Fruit fly (Drosophila melanogaster): Measurements from ENCODE around the gene Slc25A46b.

The Slc25A46b gene

DNA sequence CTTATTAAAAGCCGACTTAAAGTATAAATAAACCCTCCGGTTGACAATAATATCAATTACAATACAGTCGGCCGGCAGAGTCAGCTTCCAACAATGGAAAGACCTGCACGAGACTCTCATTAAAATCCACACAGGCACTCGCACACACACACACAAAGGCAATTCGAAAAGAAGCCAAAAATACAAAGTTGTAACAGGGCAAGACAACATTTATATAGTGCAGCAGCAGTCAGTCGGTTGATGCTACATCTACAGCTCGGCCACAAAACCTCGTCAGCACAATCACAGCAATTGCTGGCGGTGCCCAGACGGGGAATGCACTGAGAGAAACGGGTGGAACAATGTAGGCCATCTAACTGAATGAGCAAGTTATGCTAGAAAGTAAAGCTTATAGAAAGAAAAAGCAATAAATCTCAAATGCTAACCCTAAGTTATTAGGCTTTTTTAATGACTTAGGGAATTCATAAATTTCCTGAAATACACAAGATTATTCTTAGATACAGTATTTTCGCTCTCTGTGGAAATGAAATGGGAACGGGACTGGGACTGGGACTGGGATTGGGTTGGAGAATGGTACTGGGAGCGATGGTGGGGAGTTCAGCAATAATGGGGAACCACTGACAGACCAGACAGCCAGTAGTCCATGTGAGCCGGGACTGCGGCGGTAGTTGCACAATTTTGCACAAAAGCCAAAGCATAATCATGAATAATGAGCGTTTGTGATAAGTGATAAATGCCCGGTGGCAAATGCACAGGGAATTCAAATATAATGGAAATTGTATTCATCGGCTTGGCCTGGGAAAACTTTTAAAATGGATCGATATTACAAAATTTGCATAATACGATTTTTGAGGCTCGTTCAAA is 25.2 kb downstream of the Slc25A46b start (continued):
- TF ChIP-seq shn (GFP tag; optimal IDR thresholded peaks at IDR 0.05) (peak; percentile 7), YL-1 (GFP tag; optimal IDR thresholded peaks at IDR 0.05) (no peak), CG8765 (GFP tag; IDR thresholded peaks at IDR 0.05) (0 out of 2 replicates have a peak, but pooled peaks have one; percentile 24), Dbx (GFP tag; IDR thresholded peaks at IDR 0.05) (0 out of 3 replicates have a peak, but pooled peaks have one; percentile 10), CG1602 (GFP tag; optimal IDR thresholded peaks at IDR 0.05) (peak; percentile 26), CG18619 (GFP tag; optimal IDR thresholded peaks at IDR 0.05) (no peak), unc-4 (GFP tag; IDR thresholded peaks at IDR 0.05; ENCODE audit: partially characterized antibody) (no peak), gro (GFP tag; optimal IDR thresholded peaks at IDR 0.05) (peak; percentile 15), dmrt99B (tag; optimal IDR thresholded peaks at IDR 0.05) (peak; percentile 70), gsb-n (tag; optimal IDR thresholded peaks at IDR 0.05) (no peak), Aef1 (GFP tag; IDR thresholded peaks at IDR 0.05) (no peak), slp2 (GFP tag; optimal IDR thresholded peaks at IDR 0.05) (no peak), Ssrp (tag; optimal IDR thresholded peaks at IDR 0.05) (no peak), hkb (optimal IDR thresholded peaks at IDR 0.05) (no peak), hkb (GFP tag; IDR thresholded peaks at IDR 0.05) (peak; percentile 28; the same call in 1 of the 2 replicates), CG1792 (GFP tag; optimal IDR thresholded peaks at IDR 0.05) (peak; percentile 40), CG33557 (GFP tag; optimal IDR thresholded peaks at IDR 0.05) (no peak), trem (tag; optimal IDR thresholded peaks at IDR 0.05) (peak; percentile 1), CG4424 (GFP tag; optimal IDR thresholded peaks at IDR 0.05) (peak; percentile 25), CG4730 (GFP tag; IDR thresholded peaks at IDR 0.05) (no peak), MTF-1 (GFP tag; optimal IDR thresholded peaks at IDR 0.05; ENCODE audit: borderline replicate concordance) (peak; percentile 16), Tbp (GFP tag; optimal IDR thresholded peaks at IDR 0.05) (no peak), H2.0 (GFP tag; IDR thresholded peaks at IDR 0.05) (peak; percentile 46), Hr39 (optimal IDR thresholded peaks at IDR 0.05) (no peak), CG12942 (GFP tag; optimal IDR thresholded peaks at IDR 0.05) (no peak), CG3065 (GFP tag; optimal IDR thresholded peaks at IDR 0.05) (no peak), CG6654 (GFP tag; optimal IDR thresholded peaks at IDR 0.05) (no peak), eyg (GFP tag; optimal IDR thresholded peaks at IDR 0.05) (no peak), CG3995 (GFP tag; optimal IDR thresholded peaks at IDR 0.05) (no peak), CG6791 (GFP tag; IDR thresholded peaks at IDR 0.05; ENCODE audit: partially characterized antibody) (no peak), jumu (GFP tag; optimal IDR thresholded peaks at IDR 0.05) (peak; percentile 33), cad (GFP tag; optimal IDR thresholded peaks at IDR 0.05) (no peak), CG18476 (GFP tag; optimal IDR thresholded peaks at IDR 0.05) (peak; percentile 28), CG10209 (GFP tag; optimal IDR thresholded peaks at IDR 0.05) (peak; percentile 4), Sry-δ (GFP tag; optimal IDR thresholded peaks at IDR 0.05) (peak; percentile 15), CG2678 (tag; optimal IDR thresholded peaks at IDR 0.05) (peak; percentile 57), CG1647 (GFP tag; optimal IDR thresholded peaks at IDR 0.05) (peak; percentile 35), ci (GFP tag; IDR thresholded peaks at IDR 0.05) (0 out of 3 replicates have a peak, but pooled peaks have one; percentile 17), CG4854 (GFP tag; optimal IDR thresholded peaks at IDR 0.05) (no peak), CG13424 (tag; optimal IDR thresholded peaks at IDR 0.05) (peak; percentile 33), Myb (GFP tag; optimal IDR thresholded peaks at IDR 0.05) (peak; percentile 10), CG17385 (GFP tag; optimal IDR thresholded peaks at IDR 0.05) (no peak), Doc2 (GFP tag; IDR thresholded peaks at IDR 0.05) (no peak), E2f1 (GFP tag; IDR thresholded peaks at IDR 0.05) (no peak), otp (GFP tag; IDR thresholded peaks at IDR 0.05) (no peak), aop (GFP tag; IDR thresholded peaks at IDR 0.05) (no peak), pho (GFP tag; optimal IDR thresholded peaks at IDR 0.05) (peak; percentile 17), tgo (GFP tag; IDR thresholded peaks at IDR 0.05) (peak; percentile 39; the same call in 2 of the 3 replicates), CG12071 (GFP tag; optimal IDR thresholded peaks at IDR 0.05) (peak; percentile 3), emc (GFP tag; optimal IDR thresholded peaks at IDR 0.05) (no peak), sd (tag; optimal IDR thresholded peaks at IDR 0.05) (no peak)

Measured in whole organism, embryonic.